ENCODE assay signal across 3 worm cellular contexts in genomic region chrV:16812371-16812770, ce11.
TF ChIP-seq lines count a peak whose summit lies in the region.

No protein-coding gene starts in this region.

TF ChIP-seq in whole organism, L3 larva, 47 proteins besides CTCF, POLR2A, EP300 and RAD21:
- TF ChIP-seq nfya-1 (tag; optimal IDR thresholded peaks at IDR 0.05; lab: Kevin White, UChicago; ENCODE audit: insufficient read depth) (peak; percentile 99), mml-1 (tag; optimal IDR thresholded peaks at IDR 0.05; lab: Kevin White, UChicago) (no peak)

TF ChIP-seq in whole organism, late embryonic, 69 proteins besides CTCF, POLR2A, EP300 and RAD21:
- TF ChIP-seq unc-55 (GFP tag; optimal IDR thresholded peaks at IDR 0.05; lab: Kevin White, UChicago): no peak
- TF ChIP-seq nfya-1 (tag; optimal IDR thresholded peaks at IDR 0.05; lab: Kevin White, UChicago): peak; percentile 95
TF ChIP-seq in whole organism, late embryonic: peak in this region for 1.

TF ChIP-seq in whole organism, young adult, 124 proteins besides CTCF, POLR2A, EP300 and RAD21:
- TF ChIP-seq nfya-1 (tag; optimal IDR thresholded peaks at IDR 0.05; lab: Kevin White, UChicago; ENCODE audit: borderline replicate concordance, insufficient read depth) (no peak), ceh-91 (GFP tag; IDR thresholded peaks at IDR 0.05; lab: Robert Waterston, UW) (no peak), attf-3 (GFP tag; conservative IDR thresholded peaks at IDR 0.05; lab: Robert Waterston, UW) (no peak), nfyb-1 (GFP tag; IDR thresholded peaks at IDR 0.05; lab: Robert Waterston, UW) (peak; percentile 46; the same call in 1 of the 2 replicates)
